Worm (Caenorhabditis elegans) whole organism, midembryonic: ENCODE data around the gene atln-1.

Experiments
- T22C8.4 ChIP-seq: fragments of 200-800 bp; sonication (Bioruptor generic); IDR thresholded peaks from 2 replicates; pipeline ENCODE4 v1.3.6; 2022; ENCODE audit warnings: missing genetic modification characterization, missing compliant biosample characterization
- cog-1 ChIP-seq: sonication (generic microtip); optimal IDR thresholded peaks from 2 replicates; lab custom pipeline; 2016; ENCODE audit warnings: missing genetic modification characterization, missing compliant biosample characterization
- flt-1 ChIP-seq: fragments of 200-800 bp; sonication (Bioruptor generic); IDR thresholded peaks from 2 replicates; pipeline ENCODE4 v1.3.6; 2022; ENCODE audit warnings: missing genetic modification characterization, missing compliant biosample characterization
- klf-2 ChIP-seq: fragments of 200-800 bp; sonication (Bioruptor generic); conservative IDR thresholded peaks from 2 replicates; pipeline ENCODE4 v1.3.6; 2022; ENCODE audit warnings: missing genetic modification reagents, missing genetic modification characterization, missing compliant biosample characterization
- ref-1 ChIP-seq: fragments of 200-800 bp; sonication (Bioruptor generic); conservative IDR thresholded peaks from 2 replicates; pipeline ENCODE4 v1.3.6; 2022; ENCODE audit warnings: missing genetic modification reagents, missing genetic modification characterization, missing compliant biosample characterization
- tab-1 ChIP-seq: fragments of 200-800 bp; sonication (Bioruptor generic); IDR thresholded peaks from 2 replicates; pipeline ENCODE4 v1.3.6; 2022; ENCODE audit warnings: missing genetic modification characterization, missing compliant biosample characterization
- ztf-23 ChIP-seq: fragments of 200-800 bp; sonication (Bioruptor generic); IDR thresholded peaks from 2 replicates; pipeline ENCODE4 v1.3.6; 2022; ENCODE audit warnings: missing genetic modification reagents, missing genetic modification characterization, missing compliant biosample characterization
- ztf-29 ChIP-seq: fragments of 200-800 bp; sonication (Bioruptor generic); IDR thresholded peaks from 2 replicates; pipeline ENCODE4 v1.3.6; 2022; ENCODE audit warnings: missing genetic modification reagents, missing genetic modification characterization, missing compliant biosample characterization

- TF ChIP-seq flt-1 (GFP tag; lab: Robert Waterston, UW) (no peak), tab-1 (GFP tag; lab: Robert Waterston, UW) (no peak), ref-1 (GFP tag; lab: Robert Waterston, UW) (no peak), T22C8.4 (GFP tag; lab: Robert Waterston, UW) (no peak), cog-1 (tag; lab: Kevin White, UChicago) (no peak), ztf-29 (GFP tag; lab: Robert Waterston, UW) (no peak), ztf-23 (no peak), klf-2 (GFP tag; lab: Robert Waterston, UW) (no peak)
Measured at ce11 chrIV:2773382-2773979, 15.0 kb upstream of the atln-1 start.
